Fruit fly (Drosophila melanogaster) whole organism, embryonic: Measurements from ENCODE around the gene CG42258.

Experiments used
- Bteb2 ChIP-seq: fragments of 200-800 bp; sonication (Bioruptor generic); optimal IDR thresholded peaks from 2 replicates; lab custom pipeline; 2016; ENCODE audit warnings: missing biosample characterization, missing genetic modification characterization
- CG10274 ChIP-seq: fragments of 200-800 bp; sonication (Bioruptor generic); optimal IDR thresholded peaks from 3 replicates; lab custom pipeline; 2017; ENCODE audit warnings: missing biosample characterization, mild to moderate bottlenecking, missing genetic modification characterization
- CG10462 ChIP-seq: fragments of 200-800 bp; sonication (Bioruptor generic); optimal IDR thresholded peaks from 2 replicates; lab custom pipeline; 2016; ENCODE audit warnings: missing biosample characterization, missing genetic modification characterization
- CG11504 ChIP-seq: fragments of 200-800 bp; sonication (Bioruptor generic); optimal IDR thresholded peaks from 3 replicates; lab custom pipeline; 2019; ENCODE audit warnings: missing biosample characterization, mild to moderate bottlenecking, missing genetic modification characterization, moderate library complexity
- CG12659 ChIP-seq: fragments of 200-800 bp; sonication (Bioruptor generic); optimal IDR thresholded peaks from 3 replicates; lab custom pipeline; 2017; ENCODE audit warnings: mild to moderate bottlenecking, missing biosample characterization, missing genetic modification reagents, missing genetic modification characterization
- CG12942 ChIP-seq: fragments of 200-800 bp; sonication (Bioruptor generic); optimal IDR thresholded peaks from 3 replicates; lab custom pipeline; 2016; ENCODE audit warnings: missing biosample characterization, missing genetic modification characterization
- CG13287 ChIP-seq: fragments of 200-800 bp; sonication (Bioruptor generic); IDR thresholded peaks from 2 replicates; pipeline ENCODE4 v1.3.6; 2022; ENCODE audit warnings: missing biosample characterization, missing genetic modification characterization; ENCODE audit not compliant: partially characterized antibody
- CG13624 ChIP-seq: fragments of 200-800 bp; sonication (Bioruptor generic); optimal IDR thresholded peaks from 2 replicates; lab custom pipeline; 2016; ENCODE audit warnings: missing biosample characterization, missing genetic modification characterization
- CG14050 ChIP-seq: fragments of 200-800 bp; sonication (Bioruptor generic); IDR thresholded peaks from 3 replicates; pipeline ENCODE4 v1.3.6; 2022; ENCODE audit warnings: missing biosample characterization, missing genetic modification characterization
- CG14441 ChIP-seq: fragments of 200-800 bp; sonication (Bioruptor generic); IDR thresholded peaks from 2 replicates; pipeline ENCODE4 v1.3.6; 2022; ENCODE audit warnings: missing biosample characterization, missing genetic modification characterization
- CG15269 ChIP-seq: fragments of 200-800 bp; sonication (Bioruptor generic); optimal IDR thresholded peaks from 2 replicates; lab custom pipeline; 2018; ENCODE audit warnings: missing biosample characterization, mild to moderate bottlenecking, missing genetic modification characterization, moderate library complexity
- CG2116 ChIP-seq: fragments of 200-800 bp; sonication (Bioruptor generic); optimal IDR thresholded peaks from 3 replicates; lab custom pipeline; 2018; ENCODE audit warnings: missing biosample characterization, mild to moderate bottlenecking, missing genetic modification characterization
- CG3726 ChIP-seq: fragments of 200-800 bp; sonication (Bioruptor generic); IDR thresholded peaks from 3 replicates; pipeline ENCODE4, ENCODE4 v1.3.6; 2022; ENCODE audit warnings: missing biosample characterization, missing genetic modification characterization
- CG7963 ChIP-seq: fragments of 200-800 bp; sonication (Bioruptor generic); IDR thresholded peaks from 3 replicates; pipeline ENCODE4 v1.3.6; 2022; ENCODE audit warnings: missing biosample characterization, missing genetic modification characterization; ENCODE audit not compliant: partially characterized antibody
- CG8290 ChIP-seq, 3 experiments: fragments of 200-800 bp; sonication (Bioruptor generic); optimal IDR thresholded peaks; 2 replicates each; lab custom pipeline; 2016 to 2019; ENCODE audit warnings: missing biosample characterization in 3 of 3, missing genetic modification characterization in 3 of 3, mild to moderate bottlenecking in 2 of 3, moderate library complexity in 1 of 3
- CG9609 ChIP-seq: fragments of 200-800 bp; sonication (Bioruptor generic); optimal IDR thresholded peaks from 3 replicates; lab custom pipeline; 2016; ENCODE audit warnings: missing biosample characterization, missing genetic modification characterization
- CG9797 ChIP-seq: fragments of 200-800 bp; sonication (Bioruptor generic); optimal IDR thresholded peaks from 3 replicates; lab custom pipeline; 2018; ENCODE audit warnings: missing biosample characterization, mild to moderate bottlenecking, missing genetic modification characterization
- Dbx ChIP-seq: fragments of 200-800 bp; sonication (Bioruptor generic); IDR thresholded peaks from 3 replicates; pipeline ENCODE4 v1.3.6; 2022; ENCODE audit warnings: missing biosample characterization, missing genetic modification characterization
- Doc3 ChIP-seq: fragments of 200-800 bp; sonication (Bioruptor generic); IDR thresholded peaks from 3 replicates; pipeline ENCODE4 v1.3.6; 2022; ENCODE audit warnings: missing biosample characterization, missing genetic modification characterization; ENCODE audit not compliant: partially characterized antibody
- Drgx ChIP-seq: fragments of 200-800 bp; sonication (Bioruptor generic); IDR thresholded peaks from 2 replicates; pipeline ENCODE4 v1.3.6; 2022; ENCODE audit warnings: missing biosample characterization, missing genetic modification characterization
- ERR ChIP-seq: fragments of 200-800 bp; sonication (Bioruptor generic); optimal IDR thresholded peaks from 2 replicates; lab custom pipeline; 2016; ENCODE audit warnings: missing biosample characterization, missing genetic modification characterization
- Fer3 ChIP-seq: fragments of 200-800 bp; sonication (Bioruptor generic); optimal IDR thresholded peaks from 2 replicates; lab custom pipeline; 2018; ENCODE audit warnings: missing biosample characterization, mild to moderate bottlenecking, missing genetic modification characterization, moderate library complexity
- MTF-1 ChIP-seq: fragments of 200-800 bp; sonication (Bioruptor generic); optimal IDR thresholded peaks from 2 replicates; lab custom pipeline; 2018; ENCODE audit warnings: missing biosample characterization, mild to moderate bottlenecking, missing genetic modification characterization, borderline replicate concordance
- Meics ChIP-seq: fragments of 200-800 bp; sonication (Bioruptor generic); optimal IDR thresholded peaks from 2 replicates; lab custom pipeline; 2017; ENCODE audit warnings: missing biosample characterization, mild to moderate bottlenecking, missing genetic modification characterization
- Mrtf ChIP-seq: fragments of 200-800 bp; sonication (Bioruptor generic); IDR thresholded peaks from 3 replicates; pipeline ENCODE4 v1.3.6; 2022; ENCODE audit warnings: missing biosample characterization, missing genetic modification characterization
- NC2α ChIP-seq: fragments of 200-800 bp; sonication (Bioruptor generic); optimal IDR thresholded peaks from 2 replicates; lab custom pipeline; 2016; ENCODE audit warnings: missing biosample characterization, missing genetic modification characterization
- NfI ChIP-seq: fragments of 200-800 bp; sonication (Bioruptor generic); optimal IDR thresholded peaks from 3 replicates; lab custom pipeline; 2018; ENCODE audit warnings: missing biosample characterization, mild to moderate bottlenecking, missing genetic modification characterization, moderate library complexity
- Oaz ChIP-seq: fragments of 200-800 bp; sonication (Bioruptor generic); IDR thresholded peaks from 2 replicates; pipeline ENCODE4 v1.3.6; 2022; ENCODE audit warnings: missing biosample characterization, missing genetic modification characterization
- Optix ChIP-seq: fragments of 200-800 bp; sonication (Bioruptor generic); IDR thresholded peaks from 3 replicates; pipeline ENCODE4 v1.3.6; 2022; ENCODE audit warnings: missing biosample characterization, missing genetic modification characterization
- Scr ChIP-seq: fragments of 200-800 bp; sonication (Bioruptor generic); IDR thresholded peaks from 2 replicates; pipeline ENCODE4 v1.3.6; 2022; ENCODE audit warnings: missing biosample characterization, missing genetic modification characterization; ENCODE audit not compliant: partially characterized antibody
- Sin3A ChIP-seq: fragments of >200 bp; optimal IDR thresholded peaks from 2 replicates; lab custom pipeline; 2018
- Sox102F ChIP-seq: fragments of 200-800 bp; sonication (Bioruptor generic); optimal IDR thresholded peaks from 2 replicates; lab custom pipeline; 2018; ENCODE audit warnings: missing biosample characterization, mild to moderate bottlenecking, missing genetic modification characterization, moderate library complexity
- Spps ChIP-seq: fragments of 200-800 bp; sonication (Bioruptor generic); optimal IDR thresholded peaks from 2 replicates; lab custom pipeline; 2018; ENCODE audit warnings: missing biosample characterization, mild to moderate bottlenecking, missing genetic modification characterization
- Tbp ChIP-seq: fragments of >200 bp; optimal IDR thresholded peaks from 2 replicates; lab custom pipeline; 2018; ENCODE audit warnings: missing biosample characterization, missing genetic modification characterization
- Xbp1 ChIP-seq: fragments of 200-800 bp; sonication (Bioruptor generic); optimal IDR thresholded peaks from 3 replicates; lab custom pipeline; 2016; ENCODE audit warnings: missing biosample characterization, mild to moderate bottlenecking, missing genetic modification characterization
- Xrp1 ChIP-seq: fragments of 200-800 bp; sonication (Bioruptor generic); IDR thresholded peaks from 2 replicates; pipeline ENCODE4 v1.3.6; 2022; ENCODE audit warnings: missing biosample characterization, missing genetic modification characterization
- caup ChIP-seq: fragments of 200-800 bp; sonication (Bioruptor generic); optimal IDR thresholded peaks from 3 replicates; lab custom pipeline; 2017; ENCODE audit warnings: missing biosample characterization, mild to moderate bottlenecking, missing genetic modification characterization, moderate library complexity; ENCODE audit not compliant: severe bottlenecking
- disco-r ChIP-seq: fragments of 200-800 bp; sonication (Bioruptor generic); optimal IDR thresholded peaks from 2 replicates; lab custom pipeline; 2016; ENCODE audit warnings: missing biosample characterization, missing genetic modification characterization
- esg ChIP-seq: fragments of 200-800 bp; sonication (Bioruptor generic); conservative IDR thresholded peaks from 2 replicates; pipeline ENCODE4 v1.3.6; 2022; ENCODE audit warnings: missing biosample characterization, missing genetic modification characterization
- ewg ChIP-seq: fragments of 200-800 bp; sonication (Bioruptor generic); optimal IDR thresholded peaks from 3 replicates; lab custom pipeline; 2017; ENCODE audit warnings: mild to moderate bottlenecking, missing biosample characterization, missing genetic modification reagents, missing genetic modification characterization
- fd3F ChIP-seq: fragments of 200-800 bp; sonication (Bioruptor generic); optimal IDR thresholded peaks from 2 replicates; lab custom pipeline; 2018; ENCODE audit warnings: missing biosample characterization, mild to moderate bottlenecking, missing genetic modification characterization, moderate library complexity
- inv ChIP-seq: fragments of 200-800 bp; sonication (Bioruptor generic); IDR thresholded peaks from 2 replicates; pipeline ENCODE4 v1.3.6; 2022; ENCODE audit warnings: missing biosample characterization, missing genetic modification characterization; ENCODE audit not compliant: partially characterized antibody
- mld ChIP-seq: fragments of 200-800 bp; sonication (Bioruptor generic); IDR thresholded peaks from 3 replicates; pipeline ENCODE4 v1.3.6; 2022; ENCODE audit warnings: missing biosample characterization, missing genetic modification characterization; ENCODE audit not compliant: partially characterized antibody
- pfk ChIP-seq: fragments of 200-800 bp; sonication (Bioruptor generic); optimal IDR thresholded peaks from 2 replicates; lab custom pipeline; 2018; ENCODE audit warnings: missing biosample characterization, mild to moderate bottlenecking, missing genetic modification characterization, moderate library complexity
- row ChIP-seq: fragments of 200-800 bp; sonication (Bioruptor generic); IDR thresholded peaks from 3 replicates; pipeline ENCODE4 v1.3.6; 2022; ENCODE audit warnings: missing biosample characterization, missing genetic modification characterization
- sima ChIP-seq: fragments of 200-800 bp; sonication (Bioruptor generic); optimal IDR thresholded peaks from 2 replicates; lab custom pipeline; 2016; ENCODE audit warnings: missing biosample characterization, missing genetic modification characterization
- tll ChIP-seq, 2 experiments: fragments of 200-800 bp in 1 of 2; fragments of >200 bp in 1 of 2; sonication (Bioruptor generic) in 1 of 2; optimal IDR thresholded peaks; 2 replicates each; lab custom pipeline; 2017 to 2019; ENCODE audit warnings: missing biosample characterization in 2 of 2, missing genetic modification characterization in 2 of 2, mild to moderate bottlenecking in 1 of 2, moderate library complexity in 1 of 2
- trem ChIP-seq: fragments of 200-800 bp; optimal IDR thresholded peaks from 3 replicates; lab custom pipeline; 2019; ENCODE audit warnings: missing biosample characterization, mild to moderate bottlenecking, missing genetic modification characterization, moderate library complexity

The CG42258 gene

dm6 chrX:12462936-12463558, at the start of gene CG42258, which contains the start of gene Rab40:
Gene CG42258 (plus strand): TSS chrX:12463528.
Gene Rab40 (minus strand): TSS chrX:12463112.
- TF ChIP-seq trem (tag; lab: Kevin White, UChicago), result peak; percentile 19
- TF ChIP-seq Meics (GFP tag; lab: Kevin White, UChicago), result peak; percentile 36
- no peak for TF ChIP-seq ERR (GFP tag; lab: Kevin White, UChicago)
- peak; percentile 21; the same call in 1 of the 2 replicates for TF ChIP-seq CG14441 (GFP tag; lab: Robert Waterston, UW)
- TF ChIP-seq Doc3, result peak; percentile 48; the same call in 1 of the 3 replicates
- peak; percentile 26 for TF ChIP-seq Fer3 (tag; lab: Kevin White, UChicago)
- 0 out of 3 replicates have a peak, but pooled peaks have one; percentile 43 for TF ChIP-seq Optix (GFP tag; lab: Robert Waterston, UW)
- TF ChIP-seq sima (GFP tag; lab: Kevin White, UChicago), result no peak
- 0 out of 2 replicates have a peak, but pooled peaks have one; percentile 12 for TF ChIP-seq esg (GFP tag; lab: Robert Waterston, UW)
- peak; percentile 60 for TF ChIP-seq Xbp1
- no peak for TF ChIP-seq NC2α
- peak; percentile 86 for TF ChIP-seq CG2116 (GFP tag; lab: Kevin White, UChicago)
- TF ChIP-seq ewg (GFP tag; lab: Kevin White, UChicago), result no peak
- TF ChIP-seq CG15269, result peak; percentile 35
- no peak for TF ChIP-seq MTF-1 (GFP tag; lab: Kevin White, UChicago)
- no peak for TF ChIP-seq CG10274 (GFP tag; lab: Kevin White, UChicago)
- TF ChIP-seq Mrtf (GFP tag; lab: Robert Waterston, UW), result no peak
- TF ChIP-seq CG11504 (tag; lab: Kevin White, UChicago), result peak; percentile 43
- TF ChIP-seq CG3726 (GFP tag; lab: Robert Waterston, UW), result no peak
- TF ChIP-seq Dbx, result peak; percentile 64; the same call in 2 of the 3 replicates
- TF ChIP-seq fd3F (GFP tag; lab: Kevin White, UChicago), result no peak
- peak; percentile 14 for TF ChIP-seq CG12942 (GFP tag; lab: Kevin White, UChicago)
- TF ChIP-seq disco-r (GFP tag; lab: Kevin White, UChicago), result no peak
- TF ChIP-seq CG7963 (GFP tag; lab: Robert Waterston, UW), result 0 out of 3 replicates have a peak, but pooled peaks have one; percentile 18
- TF ChIP-seq Drgx (GFP tag; lab: Robert Waterston, UW), result no peak
- TF ChIP-seq tll (GFP tag; optimal IDR thresholded peaks at IDR 0.05; lab: Kevin White, UChicago), result no peak
- peak; percentile 66 for TF ChIP-seq inv (GFP tag; lab: Robert Waterston, UW)
- TF ChIP-seq CG10462 (GFP tag; lab: Kevin White, UChicago), result no peak
- TF ChIP-seq CG9797 (GFP tag; lab: Kevin White, UChicago), result peak; percentile 4
- TF ChIP-seq NfI (GFP tag; lab: Kevin White, UChicago), result no peak
- TF ChIP-seq Scr (GFP tag; lab: Robert Waterston, UW), result peak; percentile 73
- TF ChIP-seq CG12659, result peak; percentile 51
- TF ChIP-seq Spps (tag; lab: Kevin White, UChicago), result no peak
- TF ChIP-seq CG13624 (GFP tag; lab: Kevin White, UChicago), result peak; percentile 61
- TF ChIP-seq CG13287 (GFP tag; lab: Robert Waterston, UW), result peak; percentile 65
- TF ChIP-seq Sin3A (lab: Kevin White, UChicago), result peak; percentile 75
- peak; percentile 72 for TF ChIP-seq row (GFP tag; lab: Robert Waterston, UW)
- TF ChIP-seq pfk (GFP tag; lab: Kevin White, UChicago), result peak; percentile 13
- TF ChIP-seq Oaz, result no peak
- TF ChIP-seq CG8290 (GFP tag; optimal IDR thresholded peaks at IDR 0.05; lab: Kevin White, UChicago), result peak; percentile 25
- peak in 1 of 2 experiments; percentile 56 for TF ChIP-seq CG8290 (tag; optimal IDR thresholded peaks at IDR 0.05; lab: Kevin White, UChicago)
- no peak for TF ChIP-seq CG14050
- peak; percentile 29 for TF ChIP-seq CG9609 (GFP tag; lab: Kevin White, UChicago)
- peak; percentile 46; the same call in 1 of the 2 replicates for TF ChIP-seq Xrp1 (GFP tag; lab: Robert Waterston, UW)
- TF ChIP-seq Bteb2 (GFP tag; lab: Kevin White, UChicago), result peak; percentile 22
- no peak for TF ChIP-seq Tbp (GFP tag; lab: Kevin White, UChicago)
- TF ChIP-seq caup (GFP tag; lab: Kevin White, UChicago), result no peak
- peak; percentile 43 for TF ChIP-seq Sox102F (GFP tag; lab: Kevin White, UChicago)
- TF ChIP-seq mld (GFP tag; lab: Robert Waterston, UW), result no peak
